Worm (Caenorhabditis elegans): ENCODE results near the gene C56G2.22.
A peak's percentile ranks its signal among the peaks of the same experiment; 100 is the strongest.

Gene C56G2.22

DNA sequence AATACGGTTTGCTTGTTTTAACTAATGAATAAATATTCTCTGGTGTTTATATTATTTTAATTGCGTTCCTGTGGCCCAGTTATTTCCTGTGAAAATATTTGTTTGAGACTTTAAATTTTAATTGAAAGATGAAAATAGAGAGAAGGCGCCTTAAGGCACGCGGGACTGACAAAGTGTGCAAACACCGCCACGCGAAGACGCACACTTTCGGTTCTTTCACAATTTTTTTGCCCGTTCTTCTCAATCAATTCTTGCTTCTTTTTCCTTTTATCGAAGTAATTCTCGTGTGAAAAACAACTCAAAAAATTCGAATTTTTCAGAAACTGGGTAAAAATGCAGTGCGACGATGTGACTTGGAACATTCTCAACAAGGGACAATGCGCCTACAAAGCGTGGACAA, 32.9 kb downstream of the C56G2.22 start, which contains the start of gene C16A3.6:
Gene C16A3.6 (plus strand): TSS at position 84 of the 400 bp plus-strand sequence.
- TF ChIP-seq sptf-1 (tag; optimal IDR thresholded peaks at IDR 0.05) = peak; percentile 28
- TF ChIP-seq lsy-2 (tag; optimal IDR thresholded peaks at IDR 0.05) = peak; percentile 37
- TF ChIP-seq unc-120 (tag; optimal IDR thresholded peaks at IDR 0.05; ENCODE audit: poor library complexity, severe bottlenecking) = peak; percentile 40
- no peak for TF ChIP-seq zip-8 (tag; optimal IDR thresholded peaks at IDR 0.05)
- no peak for TF ChIP-seq mls-2 (tag; optimal IDR thresholded peaks at IDR 0.05)
- no peak for TF ChIP-seq snpc-4 (tag; optimal IDR thresholded peaks at IDR 0.05)
- no peak for TF ChIP-seq tbx-8 (GFP tag; optimal IDR thresholded peaks at IDR 0.05)

DNA sequence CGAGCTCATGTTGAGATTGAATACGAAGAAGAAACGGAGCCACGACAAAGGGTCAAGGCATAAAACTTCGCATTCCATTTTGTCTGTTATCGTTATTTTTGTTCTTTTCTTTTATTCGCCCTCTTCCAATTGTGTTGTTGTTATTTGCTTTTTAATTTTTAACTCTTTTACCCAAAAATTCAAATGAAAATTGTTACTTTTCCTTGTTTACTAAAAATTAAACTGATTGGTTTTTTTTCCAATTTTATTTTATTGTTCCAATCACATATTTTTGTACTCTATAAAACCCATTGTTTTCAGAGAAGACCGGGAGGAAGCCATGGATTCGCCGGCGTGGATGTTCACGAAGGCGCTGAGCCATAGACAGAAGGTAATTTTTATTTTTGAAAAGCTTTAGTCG, 34.2 kb downstream of the C56G2.22 start, which contains the start of gene C16A3.5:
Gene C16A3.5 (plus strand): TSS at position 301 of the 400 bp plus-strand sequence.
- TF ChIP-seq bed-3 (GFP tag; optimal IDR thresholded peaks at IDR 0.05) (no peak), flh-1 (GFP tag; optimal IDR thresholded peaks at IDR 0.05) (no peak), lsy-2 (tag; optimal IDR thresholded peaks at IDR 0.05) (no peak), zip-8 (tag; optimal IDR thresholded peaks at IDR 0.05) (no peak), elt-3 (tag; optimal IDR thresholded peaks at IDR 0.05) (no peak), ztf-11 (tag; optimal IDR thresholded peaks at IDR 0.05) (no peak), elt-1 (tag; optimal IDR thresholded peaks at IDR 0.05; ENCODE audit: borderline replicate concordance, insufficient read depth) (no peak), lin-13 (tag; optimal IDR thresholded peaks at IDR 0.05) (no peak), sem-2 (GFP tag; optimal IDR thresholded peaks at IDR 0.05) (no peak), pha-4 (tag; optimal IDR thresholded peaks at IDR 0.05) (no peak), unc-62 (GFP tag; optimal IDR thresholded peaks at IDR 0.05) (no peak), mab-5 (tag; optimal IDR thresholded peaks at IDR 0.05) (no peak), nhr-237 (tag; optimal IDR thresholded peaks at IDR 0.05) (no peak), ceh-83 (GFP tag; optimal IDR thresholded peaks at IDR 0.05) (no peak), M03D4.4 (tag; optimal IDR thresholded peaks at IDR 0.05) (no peak)

DNA sequence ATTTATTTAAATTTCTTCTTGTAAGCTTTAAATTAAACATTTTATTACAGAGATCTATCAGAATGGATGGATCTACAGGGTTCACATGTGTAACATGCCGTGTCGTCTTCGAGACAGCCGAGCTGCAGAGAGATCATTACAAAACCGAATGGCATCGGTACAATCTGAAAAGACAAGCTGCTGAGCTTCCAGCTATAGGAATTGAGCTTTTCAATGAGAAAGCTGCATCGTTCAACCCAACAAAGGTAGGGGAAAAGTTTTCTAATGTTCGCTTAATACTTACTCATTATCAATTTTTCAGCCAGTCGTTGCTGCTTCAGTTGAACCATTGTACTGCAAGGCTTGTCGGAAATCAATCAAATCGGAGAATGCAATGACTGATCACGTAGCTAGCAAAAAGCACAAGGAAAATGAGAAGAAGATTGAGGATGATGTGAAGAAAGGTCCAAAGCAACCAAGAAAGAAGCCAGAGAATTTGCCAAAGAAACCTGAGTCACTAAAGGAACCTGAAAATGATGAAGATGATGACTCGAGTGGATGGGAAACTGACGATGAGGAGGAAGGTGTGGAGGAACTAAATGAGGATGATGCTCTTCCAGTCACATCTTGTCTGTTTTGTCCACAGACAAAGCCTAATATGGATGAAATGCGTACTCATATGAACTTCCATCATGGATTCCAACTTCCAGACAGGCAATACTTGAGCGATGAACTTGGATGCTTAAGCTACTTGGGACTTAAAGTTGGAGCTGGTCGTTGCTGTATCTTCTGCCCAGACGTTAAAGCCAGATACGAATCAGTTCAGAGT, 35.5 kb downstream of the C56G2.22 start, which contains the start of gene znf-622:
Gene znf-622 (plus strand): TSS at position 51 of the 808 bp plus-strand sequence.
- no peak for TF ChIP-seq nhr-12 (tag; optimal IDR thresholded peaks at IDR 0.05)
- no peak for TF ChIP-seq nhr-2 (tag; optimal IDR thresholded peaks at IDR 0.05)
- TF ChIP-seq nhr-76 (tag; optimal IDR thresholded peaks at IDR 0.05) = no peak
- no peak for TF ChIP-seq ztf-11 (tag; optimal IDR thresholded peaks at IDR 0.05)
- no peak for TF ChIP-seq tbx-8 (GFP tag; optimal IDR thresholded peaks at IDR 0.05)
- TF ChIP-seq unc-120 (tag; optimal IDR thresholded peaks at IDR 0.05; ENCODE audit: poor library complexity, severe bottlenecking) = no peak

DNA sequence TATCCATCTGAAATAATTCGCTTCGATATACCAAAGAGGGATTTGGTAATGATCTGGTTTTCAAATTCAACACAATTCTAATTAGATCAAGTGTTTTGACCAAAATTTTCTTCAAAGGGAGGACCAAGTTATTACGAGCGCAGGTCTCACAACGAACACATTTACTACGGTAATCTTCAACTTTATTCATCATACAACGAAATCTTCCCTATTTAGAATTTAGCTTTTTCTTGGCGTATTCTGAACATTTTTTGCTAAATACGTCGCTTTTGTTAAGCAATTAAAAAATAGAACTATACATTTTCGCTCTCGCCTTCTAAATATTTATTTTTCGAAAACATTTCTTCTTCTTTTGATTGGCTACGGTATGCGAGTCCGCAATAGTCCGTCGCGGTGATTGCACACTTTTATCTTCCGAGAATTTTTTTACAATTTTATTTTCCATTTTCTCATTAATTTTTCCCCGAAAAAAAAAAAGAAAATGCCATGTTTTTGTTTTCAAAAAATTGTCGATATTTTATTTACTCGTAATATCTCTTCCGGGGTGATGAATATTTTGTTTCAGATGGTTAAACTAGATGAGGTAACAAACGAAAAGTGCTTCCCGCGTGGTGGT, 36.8 kb downstream of the C56G2.22 start, which contains the start of gene let-716:
Gene let-716 (plus strand): TSS at position 566 of the 616 bp plus-strand sequence.
- TF ChIP-seq unc-62 (GFP tag; optimal IDR thresholded peaks at IDR 0.05) (no peak), lsy-2 (tag; optimal IDR thresholded peaks at IDR 0.05) (peak; percentile 95)

DNA sequence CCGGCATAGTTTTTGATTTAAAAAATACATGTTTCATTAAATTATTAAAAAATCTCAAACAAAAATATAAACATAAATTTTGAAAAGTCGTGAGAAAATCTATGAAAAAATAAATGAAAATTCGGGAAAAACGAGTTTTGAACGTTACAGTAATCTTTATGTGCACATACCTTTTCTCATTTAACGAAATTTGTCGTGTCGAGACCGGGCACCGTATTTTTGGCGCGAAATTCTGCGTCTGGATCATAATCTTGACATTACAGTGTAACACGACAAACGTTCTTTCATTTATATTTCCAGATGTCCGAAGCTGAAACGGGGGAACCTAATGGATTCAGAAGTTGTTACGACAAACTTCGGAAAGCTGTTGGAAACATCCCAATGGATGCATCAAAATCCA, 43.3 kb downstream of the C56G2.22 start, which contains the start of gene C16A3.2:
Gene C16A3.2 (plus strand): TSS at position 301 of the 400 bp plus-strand sequence.
- TF ChIP-seq ham-2 (GFP tag; optimal IDR thresholded peaks at IDR 0.05) (no peak), ztf-11 (tag; optimal IDR thresholded peaks at IDR 0.05) (no peak), sptf-1 (tag; optimal IDR thresholded peaks at IDR 0.05) (no peak), ceh-43 (GFP tag; optimal IDR thresholded peaks at IDR 0.05) (no peak), sem-2 (GFP tag; optimal IDR thresholded peaks at IDR 0.05) (no peak), drap-1 (GFP tag; optimal IDR thresholded peaks at IDR 0.05) (no peak), mep-1 (tag; optimal IDR thresholded peaks at IDR 0.05) (no peak), hlh-1 (tag; optimal IDR thresholded peaks at IDR 0.05) (no peak)

DNA sequence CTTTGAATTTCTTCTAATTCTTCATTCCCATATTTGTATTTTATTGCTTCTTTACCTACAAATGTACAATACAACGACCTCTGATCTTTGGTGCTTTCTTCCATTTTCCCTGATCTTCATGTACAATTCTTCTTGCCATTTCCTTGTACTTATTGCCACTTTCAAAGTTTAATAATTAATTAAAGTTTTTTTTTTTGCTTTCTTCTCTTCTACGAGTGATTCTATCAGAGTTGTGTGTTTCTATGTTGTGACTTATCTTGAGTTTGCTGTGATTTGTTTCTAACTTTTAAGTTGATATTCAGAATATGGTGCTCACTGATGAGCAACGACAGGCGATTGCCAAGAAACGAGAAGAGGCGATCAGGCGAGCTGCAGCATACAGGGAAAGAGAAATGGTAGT, 44.4 kb downstream of the C56G2.22 start, which contains the start of gene smrc-1:
Gene smrc-1 (plus strand): TSS at position 301 of the 400 bp plus-strand sequence.
- no peak for TF ChIP-seq ces-1 (GFP tag; optimal IDR thresholded peaks at IDR 0.05)
- TF ChIP-seq lsy-2 (tag; optimal IDR thresholded peaks at IDR 0.05) = no peak
- no peak for TF ChIP-seq blmp-1 (tag; optimal IDR thresholded peaks at IDR 0.05)
- TF ChIP-seq flh-1 (GFP tag; optimal IDR thresholded peaks at IDR 0.05) = no peak
- TF ChIP-seq bed-3 (GFP tag; optimal IDR thresholded peaks at IDR 0.05) = no peak
- TF ChIP-seq mab-5 (tag; optimal IDR thresholded peaks at IDR 0.05) = no peak
- no peak for TF ChIP-seq ceh-83 (GFP tag; optimal IDR thresholded peaks at IDR 0.05)
- TF ChIP-seq unc-39 (tag; optimal IDR thresholded peaks at IDR 0.05) = no peak
- no peak for TF ChIP-seq pha-4 (tag; optimal IDR thresholded peaks at IDR 0.05)
